Fruit fly (Drosophila melanogaster): ENCODE data around the gene CG13893.

Gene CG13893

DNA sequence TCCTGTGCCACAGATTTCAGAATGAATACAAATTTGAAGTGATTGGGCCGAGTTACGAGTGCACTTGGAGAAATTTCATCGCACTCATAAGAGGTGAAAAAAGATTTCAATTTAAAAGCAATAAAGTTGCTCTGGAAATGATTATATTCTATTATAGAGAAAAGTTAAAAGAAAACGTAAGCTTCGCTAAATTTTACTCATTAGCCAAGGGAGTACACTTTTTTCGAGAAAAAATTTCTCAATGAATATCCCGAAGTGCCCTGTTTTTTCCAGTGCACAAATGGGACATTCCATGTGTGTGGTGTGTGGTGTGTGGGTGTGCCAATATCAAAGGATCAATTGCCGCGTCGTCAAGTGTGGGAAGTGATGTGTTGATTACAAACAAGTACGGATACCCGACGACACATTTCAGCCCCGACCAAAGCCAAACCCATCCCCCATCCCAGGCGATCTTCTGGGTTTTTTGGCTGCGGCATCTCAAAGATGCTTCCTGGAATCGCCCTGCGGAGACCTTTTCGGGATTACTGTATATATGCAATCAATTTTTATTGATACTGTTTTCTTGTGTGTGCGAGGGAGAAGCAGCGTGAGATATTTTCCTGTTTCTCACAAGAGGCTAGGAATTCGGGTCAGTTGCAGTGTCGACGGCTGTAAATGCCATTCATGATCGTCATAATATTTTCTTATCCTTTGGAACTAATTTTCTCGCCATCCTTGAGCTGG lies 9.9 kb upstream of the CG13893 start:
- no peak for TF ChIP-seq pad (GFP tag; optimal IDR thresholded peaks at IDR 0.05)
- TF ChIP-seq Mnt (GFP tag; optimal IDR thresholded peaks at IDR 0.05), result no peak
- TF ChIP-seq CG1620 (GFP tag; optimal IDR thresholded peaks at IDR 0.05), result no peak
- no peak for TF ChIP-seq CG11617 (GFP tag; optimal IDR thresholded peaks at IDR 0.05)
- no peak for TF ChIP-seq CG5204 (GFP tag; optimal IDR thresholded peaks at IDR 0.05)
- no peak for TF ChIP-seq CG7101 (tag; optimal IDR thresholded peaks at IDR 0.05)
- TF ChIP-seq CG12768 (GFP tag; optimal IDR thresholded peaks at IDR 0.05), result no peak
- TF ChIP-seq CG7045 (GFP tag; optimal IDR thresholded peaks at IDR 0.05), result no peak
- TF ChIP-seq ovo (GFP tag; optimal IDR thresholded peaks at IDR 0.05), result no peak
- TF ChIP-seq kay (GFP tag; ENCODE audit: borderline replicate concordance), result no peak
- TF ChIP-seq Crg-1 (GFP tag; optimal IDR thresholded peaks at IDR 0.05), result no peak

DNA sequence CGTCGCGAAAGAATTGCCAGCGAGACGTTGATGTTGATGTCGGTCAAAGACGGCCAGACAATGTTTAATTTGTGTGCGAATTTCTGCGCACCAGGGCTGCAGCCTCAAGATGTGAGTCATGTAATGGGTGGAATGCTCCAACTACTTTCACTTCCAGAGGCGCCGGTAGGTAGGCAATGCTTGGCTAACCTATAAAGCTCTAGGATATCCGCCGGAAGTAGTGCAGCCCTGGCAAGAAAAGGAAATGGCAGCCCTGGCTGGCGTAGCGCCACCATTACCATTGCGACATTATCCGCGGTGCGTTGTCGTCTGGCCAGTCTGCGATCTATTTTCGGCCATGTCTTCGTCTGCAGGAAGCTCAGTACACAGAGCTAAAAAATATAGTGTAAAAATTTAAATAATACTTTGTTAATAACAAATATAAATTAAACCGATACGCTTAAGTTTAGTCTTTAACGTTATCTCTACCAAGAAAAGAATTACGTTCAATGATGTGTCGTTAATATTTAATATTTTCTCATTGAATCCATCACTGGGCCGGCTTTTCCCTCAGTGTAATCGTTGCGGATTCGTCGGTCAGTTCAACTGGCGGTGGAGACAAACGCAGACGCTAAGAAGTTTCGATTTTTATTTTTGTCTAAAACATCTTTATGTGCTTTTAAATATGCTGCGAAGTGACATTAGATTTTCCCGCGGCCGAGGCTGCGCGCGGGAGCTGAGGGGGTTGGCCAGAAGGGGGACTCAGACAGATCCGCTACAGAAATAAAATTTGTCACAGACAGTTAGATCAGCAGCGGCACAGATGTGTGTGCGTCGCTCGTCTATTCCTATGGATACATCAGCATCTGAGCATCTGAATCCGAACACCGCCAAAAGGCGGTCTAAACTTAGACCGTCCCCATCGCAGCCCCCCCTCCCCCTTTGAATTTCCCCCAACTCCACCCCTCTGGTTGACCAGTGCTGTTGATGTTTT lies 8.1 kb upstream of the CG13893 start:
- TF ChIP-seq CG12768 (GFP tag; optimal IDR thresholded peaks at IDR 0.05), result no peak
- peak; percentile 2 for TF ChIP-seq bab1 (GFP tag; optimal IDR thresholded peaks at IDR 0.05)

DNA sequence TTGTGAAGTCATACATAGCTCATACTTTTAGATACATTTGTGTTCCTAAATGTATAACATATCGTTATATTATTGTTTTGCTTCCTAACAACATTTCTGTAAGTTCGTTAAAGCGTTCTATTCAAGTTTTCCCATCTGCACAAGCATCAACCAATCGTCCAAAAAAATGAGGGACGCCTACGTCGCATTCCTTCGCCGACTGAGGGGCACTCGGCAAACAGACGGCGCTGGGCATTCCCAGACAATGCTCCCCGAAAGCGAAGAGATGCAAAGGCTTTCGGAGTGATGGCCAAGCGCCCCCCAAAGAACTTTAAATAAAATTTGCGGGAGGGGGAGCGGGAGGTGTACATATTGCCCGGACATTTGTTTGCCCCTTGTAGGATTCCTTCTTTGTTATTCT lies 7.0 kb upstream of the CG13893 start:
- no peak for TF ChIP-seq CG1620 (GFP tag; optimal IDR thresholded peaks at IDR 0.05)
- TF ChIP-seq CG11617 (GFP tag; optimal IDR thresholded peaks at IDR 0.05), result no peak
- TF ChIP-seq Crg-1 (GFP tag; optimal IDR thresholded peaks at IDR 0.05), result no peak
- no peak for TF ChIP-seq CG14711 (tag; optimal IDR thresholded peaks at IDR 0.05)
- no peak for TF ChIP-seq cic (GFP tag; optimal IDR thresholded peaks at IDR 0.05)
- TF ChIP-seq bab1 (GFP tag; optimal IDR thresholded peaks at IDR 0.05), result no peak
- no peak for TF ChIP-seq Mnt (GFP tag; optimal IDR thresholded peaks at IDR 0.05)
- TF ChIP-seq CG33017 (tag; optimal IDR thresholded peaks at IDR 0.05), result no peak
- no peak for TF ChIP-seq CG5204 (GFP tag; optimal IDR thresholded peaks at IDR 0.05)
- no peak for TF ChIP-seq kay (GFP tag; ENCODE audit: borderline replicate concordance)
- TF ChIP-seq pad (GFP tag; optimal IDR thresholded peaks at IDR 0.05), result no peak
- TF ChIP-seq toe (GFP tag; optimal IDR thresholded peaks at IDR 0.05), result no peak
- no peak for TF ChIP-seq tj (GFP tag; optimal IDR thresholded peaks at IDR 0.05)
- TF ChIP-seq cnc (optimal IDR thresholded peaks at IDR 0.05), result no peak
- TF ChIP-seq CG12768 (GFP tag; optimal IDR thresholded peaks at IDR 0.05), result no peak
- TF ChIP-seq Hr96 (GFP tag; optimal IDR thresholded peaks at IDR 0.05), result no peak
- TF ChIP-seq CG7101 (tag; optimal IDR thresholded peaks at IDR 0.05), result no peak
- no peak for TF ChIP-seq ovo (GFP tag; optimal IDR thresholded peaks at IDR 0.05)
- TF ChIP-seq CG7045 (GFP tag; optimal IDR thresholded peaks at IDR 0.05), result no peak
- no peak for TF ChIP-seq Clk (GFP tag; optimal IDR thresholded peaks at IDR 0.05)

dm6 chr3L:609163-609562 lies 5.4 kb upstream of the CG13893 start:
- TF ChIP-seq tj (GFP tag; optimal IDR thresholded peaks at IDR 0.05) (peak; percentile 19), CG5204 (GFP tag; optimal IDR thresholded peaks at IDR 0.05) (no peak)

DNA sequence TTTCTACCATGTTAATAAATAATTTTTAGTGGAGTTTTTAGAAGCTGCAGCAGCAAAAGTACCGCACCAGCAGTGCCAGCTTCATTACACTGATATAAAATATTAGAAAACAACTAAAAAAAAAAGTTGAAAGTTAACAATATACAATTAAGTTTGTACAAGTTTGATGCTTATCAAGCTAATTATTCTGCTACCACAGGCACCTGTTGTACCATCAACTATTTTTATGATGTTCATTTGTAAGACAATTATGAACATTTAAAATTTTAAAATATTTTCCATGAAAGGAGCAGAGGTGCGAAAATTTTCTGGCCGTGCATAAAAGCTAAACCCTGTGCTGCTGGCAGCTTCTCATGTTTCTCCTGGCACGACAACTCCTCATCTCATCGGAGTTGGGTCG lies 4.6 kb upstream of the CG13893 start:
- no peak for TF ChIP-seq CG7045 (GFP tag; optimal IDR thresholded peaks at IDR 0.05)
- TF ChIP-seq ovo (GFP tag; optimal IDR thresholded peaks at IDR 0.05), result no peak
- TF ChIP-seq toe (GFP tag; optimal IDR thresholded peaks at IDR 0.05), result no peak
- TF ChIP-seq Mnt (GFP tag; optimal IDR thresholded peaks at IDR 0.05), result no peak
- no peak for TF ChIP-seq CG11617 (GFP tag; optimal IDR thresholded peaks at IDR 0.05)
- TF ChIP-seq tj (GFP tag; optimal IDR thresholded peaks at IDR 0.05), result no peak
- no peak for TF ChIP-seq kay (GFP tag; ENCODE audit: borderline replicate concordance)
- TF ChIP-seq bab1 (GFP tag; optimal IDR thresholded peaks at IDR 0.05), result no peak
- TF ChIP-seq Hr96 (GFP tag; optimal IDR thresholded peaks at IDR 0.05), result no peak
- TF ChIP-seq Clk (GFP tag; optimal IDR thresholded peaks at IDR 0.05), result no peak
- no peak for TF ChIP-seq CG14711 (tag; optimal IDR thresholded peaks at IDR 0.05)
- no peak for TF ChIP-seq CG7101 (tag; optimal IDR thresholded peaks at IDR 0.05)
- TF ChIP-seq cic (GFP tag; optimal IDR thresholded peaks at IDR 0.05), result no peak
- no peak for TF ChIP-seq CG1620 (GFP tag; optimal IDR thresholded peaks at IDR 0.05)
- no peak for TF ChIP-seq Crg-1 (GFP tag; optimal IDR thresholded peaks at IDR 0.05)
- TF ChIP-seq CG33017 (tag; optimal IDR thresholded peaks at IDR 0.05), result no peak
- TF ChIP-seq CG5204 (GFP tag; optimal IDR thresholded peaks at IDR 0.05), result no peak
- TF ChIP-seq cnc (optimal IDR thresholded peaks at IDR 0.05), result no peak
- no peak for TF ChIP-seq CG12768 (GFP tag; optimal IDR thresholded peaks at IDR 0.05)

DNA sequence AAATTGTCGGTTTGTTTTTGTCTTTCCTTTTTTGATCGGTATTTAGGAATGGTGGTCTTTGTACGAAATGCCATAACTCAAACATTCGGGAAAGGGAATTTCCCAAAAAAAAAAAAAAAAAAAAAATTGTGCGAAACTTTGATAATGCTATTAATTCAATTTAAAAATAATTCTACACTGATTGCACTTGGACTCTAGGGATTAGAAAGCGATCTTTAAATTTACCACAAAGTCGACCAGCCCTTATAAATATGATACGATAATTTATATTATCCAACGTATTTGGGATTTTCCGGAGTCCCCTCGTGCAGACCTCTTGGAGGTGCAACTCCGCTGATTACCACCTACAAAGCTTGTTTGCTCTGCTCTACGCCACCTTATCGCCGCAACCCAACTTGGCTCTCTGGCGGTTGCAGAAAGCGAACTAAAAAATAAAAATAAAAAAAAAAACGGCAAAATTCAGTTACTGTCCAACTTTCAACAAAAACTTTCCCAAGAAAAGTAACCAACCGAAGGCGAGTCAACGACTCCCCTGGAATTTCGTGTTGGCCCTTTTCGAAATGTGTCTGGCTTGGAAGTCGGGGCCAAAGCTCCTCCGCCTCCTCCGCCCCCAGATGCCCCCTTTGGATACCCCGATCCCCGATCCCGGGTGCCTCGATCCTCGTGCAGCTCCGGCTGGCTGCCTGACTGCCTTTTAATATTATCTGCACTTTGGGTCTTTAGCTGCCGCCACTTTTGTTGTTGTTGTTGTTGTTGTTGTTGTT lies 3.9 kb upstream of the CG13893 start:
- no peak for TF ChIP-seq CG11617 (GFP tag; optimal IDR thresholded peaks at IDR 0.05)
- no peak for TF ChIP-seq Clk (GFP tag; optimal IDR thresholded peaks at IDR 0.05)
- TF ChIP-seq CG12768 (GFP tag; optimal IDR thresholded peaks at IDR 0.05), result no peak
- TF ChIP-seq pad (GFP tag; optimal IDR thresholded peaks at IDR 0.05), result no peak
- no peak for TF ChIP-seq CG5204 (GFP tag; optimal IDR thresholded peaks at IDR 0.05)
- no peak for TF ChIP-seq cic (GFP tag; optimal IDR thresholded peaks at IDR 0.05)
- no peak for TF ChIP-seq tj (GFP tag; optimal IDR thresholded peaks at IDR 0.05)
- no peak for TF ChIP-seq bab1 (GFP tag; optimal IDR thresholded peaks at IDR 0.05)
- no peak for TF ChIP-seq CG33017 (tag; optimal IDR thresholded peaks at IDR 0.05)

All from whole organism, adult.